Fruit fly (Drosophila melanogaster) whole organism, embryonic: ENCODE data around the gene CG13829.
A peak's percentile ranks its signal among the peaks of the same experiment; 100 is the strongest.

ENCODE experiments used
- Awh ChIP-seq: fragments of 200-800 bp; sonication (Bioruptor generic); IDR thresholded peaks from 2 replicates; pipeline ENCODE4, ENCODE4 v1.3.6; 2022; ENCODE audit warnings: missing biosample characterization, missing genetic modification characterization
- B-H2 ChIP-seq: fragments of 200-800 bp; sonication (Bioruptor generic); optimal IDR thresholded peaks from 2 replicates; lab custom pipeline; 2018; ENCODE audit warnings: missing biosample characterization, mild to moderate bottlenecking, missing genetic modification characterization
- BEAF-32 ChIP-seq: fragments of 200-800 bp; sonication (Bioruptor generic); optimal IDR thresholded peaks from 3 replicates; lab custom pipeline; 2017; ENCODE audit warnings: missing biosample characterization, missing genetic modification characterization, mild to moderate bottlenecking, moderate library complexity, missing genetic modification reagents
- C15 ChIP-seq: fragments of 200-800 bp; sonication (Bioruptor generic); IDR thresholded peaks from 3 replicates; pipeline ENCODE4 v1.3.6; 2022; ENCODE audit warnings: missing biosample characterization, missing genetic modification characterization
- CG10274 ChIP-seq: fragments of 200-800 bp; sonication (Bioruptor generic); optimal IDR thresholded peaks from 3 replicates; lab custom pipeline; 2017; ENCODE audit warnings: missing biosample characterization, mild to moderate bottlenecking, missing genetic modification characterization
- CG10366 ChIP-seq: fragments of 200-800 bp; sonication (Bioruptor generic); IDR thresholded peaks from 2 replicates; pipeline ENCODE4 v1.3.6; 2022; ENCODE audit warnings: missing biosample characterization, missing genetic modification characterization
- CG10431 ChIP-seq: fragments of 200-800 bp; sonication (Bioruptor generic); optimal IDR thresholded peaks from 3 replicates; lab custom pipeline; 2018; ENCODE audit warnings: missing biosample characterization, mild to moderate bottlenecking, missing genetic modification characterization
- CG10462 ChIP-seq: fragments of 200-800 bp; sonication (Bioruptor generic); optimal IDR thresholded peaks from 2 replicates; lab custom pipeline; 2016; ENCODE audit warnings: missing biosample characterization, missing genetic modification characterization
- CG11398 ChIP-seq: fragments of 200-800 bp; sonication (Bioruptor generic); optimal IDR thresholded peaks from 2 replicates; lab custom pipeline; 2016; ENCODE audit warnings: missing biosample characterization, missing genetic modification characterization
- CG11456 ChIP-seq: fragments of 200-800 bp; sonication (Bioruptor generic); IDR thresholded peaks from 3 replicates; pipeline ENCODE4 v1.3.6; 2022; ENCODE audit warnings: missing biosample characterization, missing genetic modification characterization
- CG11723 ChIP-seq: fragments of 200-800 bp; sonication (Bioruptor generic); optimal IDR thresholded peaks from 2 replicates; lab custom pipeline; 2017; ENCODE audit warnings: missing biosample characterization, mild to moderate bottlenecking, missing genetic modification characterization
- CG12744 ChIP-seq: fragments of 200-800 bp; sonication (Bioruptor generic); optimal IDR thresholded peaks from 2 replicates; lab custom pipeline; 2016; ENCODE audit warnings: missing biosample characterization, missing genetic modification characterization
- CG13123 ChIP-seq: fragments of 200-800 bp; sonication (Bioruptor generic); optimal IDR thresholded peaks from 2 replicates; lab custom pipeline; 2016; ENCODE audit warnings: missing biosample characterization, missing genetic modification characterization
- CG13775 ChIP-seq: fragments of 200-800 bp; sonication (Bioruptor generic); optimal IDR thresholded peaks from 3 replicates; lab custom pipeline; 2017; ENCODE audit warnings: missing biosample characterization, mild to moderate bottlenecking, missing genetic modification characterization
- CG1603 ChIP-seq: fragments of 200-800 bp; sonication (Bioruptor generic); optimal IDR thresholded peaks from 2 replicates; lab custom pipeline; 2019; ENCODE audit warnings: missing biosample characterization, mild to moderate bottlenecking, missing genetic modification characterization, moderate library complexity
- CG1832 ChIP-seq: fragments of 200-800 bp; sonication (Bioruptor generic); optimal IDR thresholded peaks from 2 replicates; lab custom pipeline; 2017; ENCODE audit warnings: missing biosample characterization, mild to moderate bottlenecking, missing genetic modification characterization, inconsistent platforms
- CG2875 ChIP-seq: fragments of 200-800 bp; sonication (Bioruptor generic); optimal IDR thresholded peaks from 2 replicates; lab custom pipeline; 2017; ENCODE audit warnings: missing biosample characterization, mild to moderate bottlenecking, missing genetic modification characterization, missing genetic modification reagents
- CG2889 ChIP-seq: fragments of 200-800 bp; sonication (Bioruptor generic); IDR thresholded peaks from 3 replicates; pipeline ENCODE4 v1.3.6; 2022; ENCODE audit warnings: missing biosample characterization, missing genetic modification characterization
- CG34224 ChIP-seq: fragments of 200-800 bp; sonication (Bioruptor generic); IDR thresholded peaks from 3 replicates; pipeline ENCODE4 v1.3.6; 2022; ENCODE audit warnings: missing biosample characterization, missing genetic modification characterization; ENCODE audit not compliant: partially characterized antibody
- CG7745 ChIP-seq: fragments of 200-800 bp; sonication (Bioruptor generic); optimal IDR thresholded peaks from 2 replicates; lab custom pipeline; 2018; ENCODE audit warnings: missing biosample characterization, mild to moderate bottlenecking, missing genetic modification characterization, moderate library complexity
- CG8478 ChIP-seq: fragments of >200 bp; optimal IDR thresholded peaks from 2 replicates; lab custom pipeline; 2018
- CG9797 ChIP-seq: fragments of 200-800 bp; sonication (Bioruptor generic); optimal IDR thresholded peaks from 3 replicates; lab custom pipeline; 2018; ENCODE audit warnings: missing biosample characterization, mild to moderate bottlenecking, missing genetic modification characterization
- CoRest ChIP-seq: fragments of 200-800 bp; sonication (Bioruptor generic); optimal IDR thresholded peaks from 3 replicates; lab custom pipeline; 2018; ENCODE audit warnings: missing biosample characterization, mild to moderate bottlenecking, missing genetic modification characterization, moderate library complexity
- Dp ChIP-seq: fragments of 200-800 bp; sonication (Bioruptor generic); optimal IDR thresholded peaks from 2 replicates; lab custom pipeline; 2018; ENCODE audit warnings: missing biosample characterization, mild to moderate bottlenecking, missing genetic modification characterization, moderate library complexity
- Drgx ChIP-seq: fragments of 200-800 bp; sonication (Bioruptor generic); IDR thresholded peaks from 2 replicates; pipeline ENCODE4 v1.3.6; 2022; ENCODE audit warnings: missing biosample characterization, missing genetic modification characterization
- Eip74EF ChIP-seq, 2 experiments: fragments of 200-800 bp in 1 of 2; fragments of >200 bp in 1 of 2; sonication (Bioruptor generic) in 1 of 2; optimal IDR thresholded peaks; 2 replicates each; lab custom pipeline; 2017 to 2019; ENCODE audit warnings: missing biosample characterization in 2 of 2, missing genetic modification characterization in 2 of 2, mild to moderate bottlenecking in 1 of 2, moderate library complexity in 1 of 2
- Ets65A ChIP-seq: fragments of 200-800 bp; sonication (Bioruptor generic); peaks from one replicate; lab custom pipeline; 2016; ENCODE audit warnings: missing biosample characterization, missing genetic modification characterization
- Gug ChIP-seq: fragments of 200-800 bp; sonication (Bioruptor generic); IDR thresholded peaks from 4 replicates; pipeline ENCODE4 v1.3.6; 2022; ENCODE audit warnings: missing biosample characterization, missing genetic modification characterization
- HLH54F ChIP-seq: fragments of 200-800 bp; sonication (Bioruptor generic); optimal IDR thresholded peaks from 3 replicates; lab custom pipeline; 2016; ENCODE audit warnings: missing biosample characterization, missing genetic modification characterization
- Hand ChIP-seq: fragments of 200-800 bp; sonication (Bioruptor generic); optimal IDR thresholded peaks from 2 replicates; lab custom pipeline; 2017; ENCODE audit warnings: mild to moderate bottlenecking, missing biosample characterization, missing genetic modification reagents, missing genetic modification characterization
- HmgD ChIP-seq: fragments of 200-800 bp; sonication (Bioruptor generic); optimal IDR thresholded peaks from 3 replicates; lab custom pipeline; 2016; ENCODE audit warnings: missing biosample characterization, missing genetic modification characterization
- Med ChIP-seq: fragments of 200-800 bp; sonication (Bioruptor generic); peaks from one replicate; lab custom pipeline; 2016; ENCODE audit warnings: missing biosample characterization, missing genetic modification characterization, mild to moderate bottlenecking, inconsistent platforms, moderate library complexity
- Mrtf ChIP-seq: fragments of 200-800 bp; sonication (Bioruptor generic); IDR thresholded peaks from 3 replicates; pipeline ENCODE4 v1.3.6; 2022; ENCODE audit warnings: missing biosample characterization, missing genetic modification characterization
- Neu2 ChIP-seq: fragments of 200-800 bp; sonication (Bioruptor generic); optimal IDR thresholded peaks from 3 replicates; lab custom pipeline; 2016; ENCODE audit warnings: missing biosample characterization, missing genetic modification characterization, borderline replicate concordance
- Opbp ChIP-seq: fragments of 200-800 bp; sonication (Bioruptor generic); IDR thresholded peaks from 3 replicates; pipeline ENCODE4 v1.3.6; 2022; ENCODE audit warnings: missing biosample characterization, missing genetic modification characterization; ENCODE audit not compliant: partially characterized antibody
- Pdp1 ChIP-seq, 2 experiments: fragments of 200-800 bp; sonication (Bioruptor generic); optimal IDR thresholded peaks; 3 replicates each; lab custom pipeline; 2016; ENCODE audit warnings: missing biosample characterization in 2 of 2, missing genetic modification characterization in 2 of 2, mild to moderate bottlenecking in 1 of 2, moderate library complexity in 1 of 2
- Scr ChIP-seq: fragments of 200-800 bp; sonication (Bioruptor generic); IDR thresholded peaks from 2 replicates; pipeline ENCODE4 v1.3.6; 2022; ENCODE audit warnings: missing biosample characterization, missing genetic modification characterization; ENCODE audit not compliant: partially characterized antibody
- YL-1 ChIP-seq: fragments of 200-800 bp; sonication (Bioruptor generic); optimal IDR thresholded peaks from 3 replicates; lab custom pipeline; 2017; ENCODE audit warnings: missing biosample characterization, mild to moderate bottlenecking, missing genetic modification characterization
- chm ChIP-seq: fragments of 200-800 bp; sonication (Bioruptor generic); IDR thresholded peaks from 2 replicates; pipeline ENCODE4 v1.3.6; 2022; ENCODE audit warnings: missing biosample characterization, missing genetic modification characterization
- dmrt99B ChIP-seq: fragments of 200-800 bp; sonication (Bioruptor generic); optimal IDR thresholded peaks from 2 replicates; lab custom pipeline; 2018; ENCODE audit warnings: missing biosample characterization, mild to moderate bottlenecking, missing genetic modification characterization, moderate library complexity
- exex ChIP-seq: fragments of 200-800 bp; sonication (Bioruptor generic); optimal IDR thresholded peaks from 4 replicates; lab custom pipeline; 2018; ENCODE audit warnings: missing biosample characterization, mild to moderate bottlenecking, missing genetic modification characterization, moderate library complexity
- ftz-f1 ChIP-seq: fragments of 200-800 bp; sonication (Bioruptor generic); optimal IDR thresholded peaks from 2 replicates; lab custom pipeline; 2016; ENCODE audit warnings: missing biosample characterization, missing genetic modification characterization
- gfzf ChIP-seq: fragments of 200-800 bp; sonication (Bioruptor generic); optimal IDR thresholded peaks from 2 replicates; lab custom pipeline; 2016; ENCODE audit warnings: missing biosample characterization, mild to moderate bottlenecking, missing genetic modification characterization, moderate library complexity
- hbn ChIP-seq: fragments of 200-800 bp; sonication (Bioruptor generic); IDR thresholded peaks from 2 replicates; pipeline ENCODE4 v1.3.6; 2022; ENCODE audit warnings: missing biosample characterization, missing genetic modification characterization; ENCODE audit not compliant: partially characterized antibody
- maf-S ChIP-seq: fragments of 200-800 bp; sonication (Bioruptor generic); optimal IDR thresholded peaks from 2 replicates; lab custom pipeline; 2016; ENCODE audit warnings: missing biosample characterization, missing genetic modification characterization
- seq ChIP-seq: fragments of 200-800 bp; sonication (Bioruptor generic); IDR thresholded peaks from 2 replicates; pipeline ENCODE4 v1.3.6; 2022; ENCODE audit warnings: missing biosample characterization, missing genetic modification characterization
- slp2 ChIP-seq: fragments of 200-800 bp; sonication (Bioruptor generic); optimal IDR thresholded peaks from 2 replicates; lab custom pipeline; 2016; ENCODE audit warnings: missing biosample characterization, missing genetic modification characterization
- tna ChIP-seq: fragments of 200-800 bp; sonication (Bioruptor generic); IDR thresholded peaks from 2 replicates; pipeline ENCODE4 v1.3.6; 2022; ENCODE audit warnings: missing biosample characterization, missing genetic modification characterization; ENCODE audit not compliant: partially characterized antibody
- trem ChIP-seq: fragments of 200-800 bp; optimal IDR thresholded peaks from 3 replicates; lab custom pipeline; 2019; ENCODE audit warnings: missing biosample characterization, mild to moderate bottlenecking, missing genetic modification characterization, moderate library complexity

The CG13829 gene

dm6 chr3R:23126241-23127022 is 34.7 kb downstream of the CG13829 start, which contains the start of gene CG31365:
CG31365 (minus strand) TSS chr3R:23126422.
- TF ChIP-seq Scr (GFP tag; lab: Robert Waterston, UW) (peak; percentile 28; the same call in 1 of the 2 replicates), CG10274 (no peak), C15 (GFP tag; lab: Robert Waterston, UW) (no peak), ftz-f1 (GFP tag; lab: Kevin White, UChicago) (no peak), Drgx (GFP tag; lab: Robert Waterston, UW) (no peak), Eip74EF (GFP tag; optimal IDR thresholded peaks at IDR 0.05; lab: Kevin White, UChicago) (no peak), CG2889 (GFP tag; lab: Robert Waterston, UW) (no peak), Med (GFP tag; lab: Kevin White, UChicago) (peak; percentile 73), CG1603 (peak; percentile 40), B-H2 (no peak), Neu2 (GFP tag; lab: Kevin White, UChicago) (no peak), CG11398 (GFP tag; lab: Kevin White, UChicago) (no peak), CG12744 (GFP tag; lab: Kevin White, UChicago) (no peak), chm (no peak), CG10462 (GFP tag; lab: Kevin White, UChicago) (no peak), CG10431 (GFP tag; lab: Kevin White, UChicago) (no peak), Gug (GFP tag; lab: Robert Waterston, UW) (no peak), gfzf (GFP tag; lab: Kevin White, UChicago) (peak; percentile 72), CG11723 (GFP tag; lab: Kevin White, UChicago) (no peak), HmgD (GFP tag; lab: Kevin White, UChicago) (no peak), trem (tag; lab: Kevin White, UChicago) (peak; percentile 48), tna (GFP tag; lab: Robert Waterston, UW) (no peak), CG1832 (GFP tag; lab: Kevin White, UChicago) (no peak), CoRest (tag; lab: Kevin White, UChicago) (no peak), maf-S (no peak), Hand (no peak), CG10366 (GFP tag; lab: Robert Waterston, UW) (no peak), CG9797 (GFP tag; lab: Kevin White, UChicago) (peak; percentile 64), seq (GFP tag; lab: Robert Waterston, UW) (no peak), BEAF-32 (peak; percentile 36), HLH54F (no peak), Mrtf (GFP tag; lab: Robert Waterston, UW) (no peak), CG2875 (GFP tag; lab: Kevin White, UChicago) (no peak), exex (tag; lab: Kevin White, UChicago) (no peak), CG8478 (lab: Kevin White, UChicago) (no peak), CG13775 (GFP tag; lab: Kevin White, UChicago) (no peak), CG13123 (GFP tag; lab: Kevin White, UChicago) (no peak), slp2 (GFP tag; lab: Kevin White, UChicago) (no peak), Pdp1 (GFP tag; optimal IDR thresholded peaks at IDR 0.05; lab: Kevin White, UChicago) (peak in 1 of 2 experiments; percentile 11), hbn (GFP tag; lab: Robert Waterston, UW) (peak; percentile 41), Ets65A (no peak), CG34224 (GFP tag; lab: Robert Waterston, UW) (peak; percentile 41; the same call in 1 of the 3 replicates), Opbp (GFP tag; lab: Robert Waterston, UW) (peak; percentile 24; the same call in 1 of the 3 replicates), Dp (GFP tag; lab: Kevin White, UChicago) (peak; percentile 36), CG7745 (tag; lab: Kevin White, UChicago) (no peak), YL-1 (GFP tag; lab: Kevin White, UChicago) (peak; percentile 75), CG11456 (no peak), dmrt99B (no peak), Awh (GFP tag; lab: Robert Waterston, UW) (no peak)
